Worm (Caenorhabditis elegans): ENCODE results near the gene rpt-2.

rpt-2 gene

ce11 chrV:6017630-6018029 lies at the start of gene rpt-2, which contains the start of gene aps-1 (continued):
- TF ChIP-seq unc-130 (GFP tag; optimal IDR thresholded peaks at IDR 0.05), result peak; percentile 26

- no peak for TF ChIP-seq Y105C5A.15 (GFP tag; IDR thresholded peaks at IDR 0.05)
- no peak for TF ChIP-seq Y75B8A.6 (GFP tag; IDR thresholded peaks at IDR 0.05)
- no peak for TF ChIP-seq R02D3.7 (tag; optimal IDR thresholded peaks at IDR 0.05)
- no peak for TF ChIP-seq lsy-2 (tag; optimal IDR thresholded peaks at IDR 0.05)
- TF ChIP-seq Y48G9A.11 (GFP tag; IDR thresholded peaks at IDR 0.05), result no peak
- TF ChIP-seq unc-62 (GFP tag; optimal IDR thresholded peaks at IDR 0.05 in 1 of 2), result no peak
- no peak for TF ChIP-seq unc-62 (tag; optimal IDR thresholded peaks at IDR 0.05)
- no peak for TF ChIP-seq tag-97 (GFP tag; IDR thresholded peaks at IDR 0.05)
- TF ChIP-seq fkh-10 (GFP tag; optimal IDR thresholded peaks at IDR 0.05), result no peak
- TF ChIP-seq nhr-237 (tag; optimal IDR thresholded peaks at IDR 0.05), result no peak
- no peak for TF ChIP-seq vab-7 (GFP tag; IDR thresholded peaks at IDR 0.05)
- TF ChIP-seq madf-9 (GFP tag; conservative IDR thresholded peaks at IDR 0.05), result no peak
- TF ChIP-seq zip-2 (tag; optimal IDR thresholded peaks at IDR 0.05), result no peak
- no peak for TF ChIP-seq zfp-2 (tag; optimal IDR thresholded peaks at IDR 0.05)
- TF ChIP-seq egl-43 (GFP tag; IDR thresholded peaks at IDR 0.05), result no peak
Measured at ce11 chrV:6067112-6067511, 49.6 kb upstream of the rpt-2 start, which contains the start of gene srh-10. TSS of gene srh-10 (minus strand) at chrV:6067140.

ce11 chrV:6063330-6063729 lies 45.9 kb upstream of the rpt-2 start, which contains the start of gene Y38A10A.2:
TSS of gene Y38A10A.2 (minus strand) at chrV:6063430.
- TF ChIP-seq Y105C5A.15 (GFP tag; IDR thresholded peaks at IDR 0.05), result no peak
- TF ChIP-seq aha-1 (tag), result peak; percentile 10

DNA sequence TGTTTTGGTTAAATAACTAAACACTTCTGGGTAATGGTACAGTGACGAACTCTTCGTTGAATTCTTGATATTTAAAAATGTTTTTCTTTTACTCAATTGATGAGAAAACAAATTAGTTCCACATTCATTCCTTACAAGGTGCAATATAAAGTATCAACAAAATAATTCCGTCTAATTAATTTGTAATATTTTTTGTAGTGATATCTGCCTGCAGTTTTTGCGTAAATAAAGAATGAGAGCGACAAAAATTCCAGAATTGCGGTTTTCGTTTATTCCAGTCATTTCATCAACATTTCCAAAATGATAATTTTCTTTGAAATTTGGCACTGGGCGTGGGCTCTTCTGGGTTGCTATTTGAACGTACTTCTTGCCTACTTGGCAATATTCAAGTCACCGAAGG lies 37.8 kb upstream of the rpt-2 start, which contains the start of gene srd-20:
Gene srd-20, plus strand, starts transcription at position 301 of the 400 bp plus-strand sequence.
- no peak for TF ChIP-seq lim-7 (GFP tag; IDR thresholded peaks at IDR 0.05)
- no peak for TF ChIP-seq T26A8.4 (GFP tag; IDR thresholded peaks at IDR 0.05)
- no peak for TF ChIP-seq nhr-11 (tag; optimal IDR thresholded peaks at IDR 0.05)
- no peak for TF ChIP-seq F10B5.3 (tag; optimal IDR thresholded peaks at IDR 0.05)
- TF ChIP-seq zip-2 (tag; optimal IDR thresholded peaks at IDR 0.05), result no peak
- no peak for TF ChIP-seq arid-1 (GFP tag; conservative IDR thresholded peaks at IDR 0.05)
- TF ChIP-seq ztf-11 (tag; optimal IDR thresholded peaks at IDR 0.05), result no peak
- TF ChIP-seq zfp-3 (GFP tag; conservative IDR thresholded peaks at IDR 0.05), result no peak
- TF ChIP-seq nhr-42 (GFP tag; IDR thresholded peaks at IDR 0.05), result no peak
- TF ChIP-seq dve-1 (tag; optimal IDR thresholded peaks at IDR 0.05; ENCODE audit: insufficient read depth), result no peak

ce11 chrV:6053188-6053687 lies 35.8 kb upstream of the rpt-2 start, which contains the start of gene seip-1:
TSS of gene seip-1 (minus strand) at chrV:6053238.
- TF ChIP-seq snpc-4 (tag; optimal IDR thresholded peaks at IDR 0.05) (no peak), duxl-1 (tag; optimal IDR thresholded peaks at IDR 0.05; ENCODE audit: poor library complexity) (peak; percentile 32), nhr-102 (tag; optimal IDR thresholded peaks at IDR 0.05) (peak; percentile 44), nhr-6 (tag; optimal IDR thresholded peaks at IDR 0.05) (peak; percentile 71), hmg-1.1 (GFP tag; IDR thresholded peaks at IDR 0.05) (no peak; the same call in 1 of the 2 replicates), mxl-2 (GFP tag; conservative IDR thresholded peaks at IDR 0.05) (no peak), F44E2.7 (GFP tag; IDR thresholded peaks at IDR 0.05) (no peak), nhr-25 (tag; optimal IDR thresholded peaks at IDR 0.05; ENCODE audit: borderline replicate concordance, insufficient read depth) (peak; percentile 29), unc-130 (GFP tag; optimal IDR thresholded peaks at IDR 0.05) (peak; percentile 14), arid-1 (GFP tag; conservative IDR thresholded peaks at IDR 0.05) (0 out of 2 replicates have a peak, but pooled peaks have one; percentile 8), nhr-77 (tag; optimal IDR thresholded peaks at IDR 0.05) (peak; percentile 96), nhr-11 (tag; optimal IDR thresholded peaks at IDR 0.05) (peak; percentile 80), ctbp-1 (GFP tag; IDR thresholded peaks at IDR 0.05) (peak; percentile 71), snpc-1.2 (GFP tag; IDR thresholded peaks at IDR 0.05) (no peak), sdz-12 (GFP tag; optimal IDR thresholded peaks at IDR 0.05) (no peak), Y48G9A.11 (GFP tag; IDR thresholded peaks at IDR 0.05) (no peak), hif-1 (tag; optimal IDR thresholded peaks at IDR 0.05) (peak in 1 of 2 experiments; percentile 66), spr-1 (tag; optimal IDR thresholded peaks at IDR 0.05) (no peak), mdt-29 (GFP tag; IDR thresholded peaks at IDR 0.05) (no peak), tag-97 (GFP tag; IDR thresholded peaks at IDR 0.05) (no peak), egl-43 (GFP tag; IDR thresholded peaks at IDR 0.05) (no peak), F10B5.3 (tag; optimal IDR thresholded peaks at IDR 0.05) (no peak), ceh-32 (tag; optimal IDR thresholded peaks at IDR 0.05; ENCODE audit: poor library complexity) (no peak), daf-12 (tag; optimal IDR thresholded peaks at IDR 0.05) (no peak)

All from whole organism, L4 larva.